Fruit fly (Drosophila melanogaster): ENCODE results near the gene CG4452.

Gene CG4452

DNA sequence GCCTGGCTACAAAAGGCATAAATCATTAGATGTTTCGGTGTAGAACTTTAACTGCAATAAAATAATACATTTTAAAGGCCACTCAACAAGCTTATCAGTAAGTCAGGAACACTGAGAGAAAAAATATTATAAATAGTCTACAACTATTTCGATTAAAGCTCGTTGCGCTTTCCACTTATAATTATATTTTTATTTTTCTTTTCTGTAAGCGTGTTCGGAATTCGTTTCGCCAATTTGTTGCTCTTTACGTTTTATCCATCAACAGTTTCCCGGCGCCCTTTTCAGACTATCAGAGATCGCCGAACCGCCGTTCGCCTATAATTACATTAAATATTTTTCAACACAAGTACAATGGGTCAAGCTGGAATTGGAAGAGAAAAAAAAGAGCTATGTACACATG lies 28.2 kb upstream of the CG4452 start:
- TF ChIP-seq lola (GFP tag; optimal IDR thresholded peaks at IDR 0.05) (no peak), Abd-B (GFP tag; optimal IDR thresholded peaks at IDR 0.05) (no peak), Vsx2 (GFP tag; optimal IDR thresholded peaks at IDR 0.05; ENCODE audit: partially characterized antibody) (no peak), Jra (GFP tag; optimal IDR thresholded peaks at IDR 0.05) (no peak), jim (GFP tag; optimal IDR thresholded peaks at IDR 0.05) (no peak), Mio (GFP tag; optimal IDR thresholded peaks at IDR 0.05) (no peak), sage (GFP tag; optimal IDR thresholded peaks at IDR 0.05) (no peak), sv (GFP tag; optimal IDR thresholded peaks at IDR 0.05) (no peak), CG32264 (GFP tag; optimal IDR thresholded peaks at IDR 0.05) (no peak), Hnf4 (GFP tag; optimal IDR thresholded peaks at IDR 0.05) (no peak)

DNA sequence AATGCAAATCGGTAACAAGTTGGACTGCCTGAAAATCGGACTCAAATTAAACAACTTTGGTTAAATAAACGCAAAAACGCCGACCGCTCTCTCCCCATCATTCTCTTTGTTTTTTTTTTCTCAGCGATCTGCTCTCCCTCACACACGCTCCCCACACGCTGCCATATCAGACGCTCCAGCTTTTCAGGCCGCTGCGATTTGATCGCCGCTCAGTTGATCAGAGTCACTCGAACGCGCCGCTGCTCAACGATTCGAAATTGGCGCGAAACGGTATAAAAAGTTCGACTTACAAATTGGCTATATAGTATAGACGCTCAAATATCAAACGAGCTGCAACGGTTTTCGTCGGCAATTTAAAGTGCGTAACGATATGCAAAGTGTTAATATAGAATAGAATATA lies 26.9 kb upstream of the CG4452 start:
- TF ChIP-seq Hr83 (GFP tag; optimal IDR thresholded peaks at IDR 0.05; ENCODE audit: poor library complexity, severe bottlenecking) (no peak), Vsx2 (GFP tag; optimal IDR thresholded peaks at IDR 0.05; ENCODE audit: partially characterized antibody) (peak; percentile 40), woc (GFP tag; optimal IDR thresholded peaks at IDR 0.05) (no peak), Abd-B (GFP tag; optimal IDR thresholded peaks at IDR 0.05) (no peak), sv (GFP tag; optimal IDR thresholded peaks at IDR 0.05) (no peak), N (GFP tag; optimal IDR thresholded peaks at IDR 0.05) (no peak), Hnf4 (GFP tag; optimal IDR thresholded peaks at IDR 0.05) (no peak), CG9705 (GFP tag; optimal IDR thresholded peaks at IDR 0.05) (no peak), sage (GFP tag; optimal IDR thresholded peaks at IDR 0.05) (no peak), dsf (GFP tag; optimal IDR thresholded peaks at IDR 0.05; ENCODE audit: borderline replicate concordance) (no peak), lola (GFP tag; optimal IDR thresholded peaks at IDR 0.05) (no peak), tai (GFP tag; optimal IDR thresholded peaks at IDR 0.05) (no peak), Dfd (GFP tag; optimal IDR thresholded peaks at IDR 0.05) (no peak), brk (GFP tag; optimal IDR thresholded peaks at IDR 0.05) (no peak), fru (GFP tag; optimal IDR thresholded peaks at IDR 0.05) (no peak), rgr (GFP tag; optimal IDR thresholded peaks at IDR 0.05) (no peak), Dif (GFP tag; optimal IDR thresholded peaks at IDR 0.05; ENCODE audit: partially characterized antibody) (peak; percentile 27), dl (GFP tag; optimal IDR thresholded peaks at IDR 0.05; ENCODE audit: insufficient read depth in 1 of 2, partially characterized antibody in 2 of 2) (peak in 1 of 2 experiments; percentile 8), h (GFP tag; optimal IDR thresholded peaks at IDR 0.05) (peak; percentile 3), pan (optimal IDR thresholded peaks at IDR 0.05) (no peak), psq (GFP tag; optimal IDR thresholded peaks at IDR 0.05) (no peak), CrebA (GFP tag; optimal IDR thresholded peaks at IDR 0.05; ENCODE audit: borderline replicate concordance) (no peak), Hr78 (GFP tag; optimal IDR thresholded peaks at IDR 0.05) (no peak), Rel (GFP tag; optimal IDR thresholded peaks at IDR 0.05) (no peak), Rel (tag; optimal IDR thresholded peaks at IDR 0.05) (peak; percentile 33), OdsH (GFP tag; optimal IDR thresholded peaks at IDR 0.05) (no peak), Mio (GFP tag; optimal IDR thresholded peaks at IDR 0.05) (no peak), dmrt93B (GFP tag; optimal IDR thresholded peaks at IDR 0.05) (no peak), GATAd (GFP tag; optimal IDR thresholded peaks at IDR 0.05) (no peak), Myc (optimal IDR thresholded peaks at IDR 0.05) (no peak), CG32264 (GFP tag; optimal IDR thresholded peaks at IDR 0.05) (no peak)

DNA sequence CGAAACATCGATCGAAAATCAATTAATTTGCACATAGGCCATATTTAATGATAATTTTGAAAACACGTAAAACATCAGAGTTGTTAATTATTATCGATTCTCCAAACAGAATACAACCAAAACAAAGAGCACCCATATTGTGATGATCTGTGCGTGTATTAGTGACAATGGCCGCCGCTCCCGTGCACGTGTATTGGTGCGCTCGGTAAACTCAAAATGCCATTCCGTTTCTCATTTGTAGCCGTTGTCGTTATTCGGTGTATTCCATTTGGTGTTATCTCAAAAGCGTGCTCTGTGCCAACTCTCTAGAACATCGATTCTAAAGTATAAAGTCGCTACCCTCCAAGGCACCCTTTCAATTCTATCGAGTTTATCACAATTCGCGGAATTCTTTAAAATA lies 26.3 kb upstream of the CG4452 start:
- TF ChIP-seq Rel (GFP tag; optimal IDR thresholded peaks at IDR 0.05) (no peak), Rel (tag; optimal IDR thresholded peaks at IDR 0.05) (peak; percentile 51), N (GFP tag; optimal IDR thresholded peaks at IDR 0.05) (peak; percentile 15), jim (GFP tag; optimal IDR thresholded peaks at IDR 0.05) (no peak), HLH106 (tag; optimal IDR thresholded peaks at IDR 0.05) (no peak)

DNA sequence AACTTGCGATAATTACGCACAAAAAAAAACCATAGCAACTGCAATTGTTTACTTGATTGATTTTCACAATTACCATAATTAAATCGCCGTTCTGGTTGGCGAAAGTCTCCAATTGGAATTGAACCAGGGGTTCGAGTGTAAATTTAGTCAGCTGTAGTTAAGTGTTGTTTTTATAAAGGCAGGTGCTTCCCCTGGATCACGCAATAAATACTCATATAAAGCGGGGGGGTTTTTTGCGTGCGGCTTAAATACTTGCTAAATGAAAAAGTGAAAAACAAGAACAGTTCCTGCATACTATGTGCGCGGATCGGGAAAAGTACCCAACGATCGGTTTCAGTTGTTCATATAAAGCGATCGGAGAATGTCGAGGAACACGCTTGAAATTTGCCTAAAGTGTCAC lies 23.2 kb upstream of the CG4452 start:
- TF ChIP-seq Rel (GFP tag; optimal IDR thresholded peaks at IDR 0.05) (no peak), Rel (tag; optimal IDR thresholded peaks at IDR 0.05) (peak; percentile 96), ey (GFP tag; optimal IDR thresholded peaks at IDR 0.05) (no peak), Dfd (GFP tag; optimal IDR thresholded peaks at IDR 0.05) (no peak), CG9705 (GFP tag; optimal IDR thresholded peaks at IDR 0.05) (no peak)
